Fruit fly (Drosophila melanogaster) whole organism, embryonic: ENCODE results near the gene Cdc14.
A peak's percentile ranks its signal among the peaks of the same experiment; 100 is the strongest.

Experiments used
- Ada2b ChIP-seq: fragments of 200-800 bp; sonication (Bioruptor generic); IDR thresholded peaks from 2 replicates; pipeline ENCODE4 v1.3.6; 2022; ENCODE audit warnings: missing biosample characterization, missing genetic modification characterization
- Aef1 ChIP-seq: fragments of 200-800 bp; sonication (Bioruptor generic); IDR thresholded peaks from 3 replicates; pipeline ENCODE4 v1.3.6; 2022; ENCODE audit warnings: missing biosample characterization, missing genetic modification characterization
- Awh ChIP-seq: fragments of 200-800 bp; sonication (Bioruptor generic); IDR thresholded peaks from 2 replicates; pipeline ENCODE4, ENCODE4 v1.3.6; 2022; ENCODE audit warnings: missing biosample characterization, missing genetic modification characterization
- CG11504 ChIP-seq: fragments of 200-800 bp; sonication (Bioruptor generic); optimal IDR thresholded peaks from 3 replicates; lab custom pipeline; 2019; ENCODE audit warnings: missing biosample characterization, mild to moderate bottlenecking, missing genetic modification characterization, moderate library complexity
- CG11560 ChIP-seq: fragments of 200-800 bp; sonication (Bioruptor generic); IDR thresholded peaks from 3 replicates; pipeline ENCODE4 v1.3.6; 2022; ENCODE audit warnings: missing biosample characterization, missing genetic modification characterization
- CG11695 ChIP-seq: fragments of 200-800 bp; sonication (Bioruptor generic); IDR thresholded peaks from 3 replicates; pipeline ENCODE4 v1.3.6; 2022; ENCODE audit warnings: missing biosample characterization, missing genetic modification characterization
- CG12659 ChIP-seq: fragments of 200-800 bp; sonication (Bioruptor generic); optimal IDR thresholded peaks from 3 replicates; lab custom pipeline; 2017; ENCODE audit warnings: mild to moderate bottlenecking, missing biosample characterization, missing genetic modification reagents, missing genetic modification characterization
- CG14014 ChIP-seq: fragments of 200-800 bp; sonication (Bioruptor generic); IDR thresholded peaks from 2 replicates; pipeline ENCODE4 v1.3.6; 2022; ENCODE audit warnings: missing biosample characterization, missing genetic modification characterization
- CG16815 ChIP-seq: fragments of 200-800 bp; sonication (Bioruptor generic); optimal IDR thresholded peaks from 3 replicates; lab custom pipeline; 2017; ENCODE audit warnings: missing biosample characterization, mild to moderate bottlenecking, missing genetic modification characterization
- CG17829 ChIP-seq: fragments of 200-800 bp; optimal IDR thresholded peaks from 2 replicates; lab custom pipeline; 2019; ENCODE audit warnings: missing biosample characterization, mild to moderate bottlenecking, missing genetic modification characterization, moderate library complexity
- CG2129 ChIP-seq: fragments of 200-800 bp; sonication (Bioruptor generic); IDR thresholded peaks from 2 replicates; pipeline ENCODE4 v1.3.6; 2022; ENCODE audit warnings: missing biosample characterization, missing genetic modification characterization; ENCODE audit not compliant: partially characterized antibody
- CG32767 ChIP-seq: fragments of 200-800 bp; sonication (Bioruptor generic); IDR thresholded peaks from 2 replicates; pipeline ENCODE4 v1.3.6; 2022; ENCODE audit warnings: missing biosample characterization, missing genetic modification characterization
- CG32772 ChIP-seq: fragments of 200-800 bp; sonication (Bioruptor generic); IDR thresholded peaks from 2 replicates; pipeline ENCODE4 v1.3.6; 2022; ENCODE audit warnings: missing biosample characterization, missing genetic modification characterization
- CG3847 ChIP-seq: fragments of 200-800 bp; sonication (Bioruptor generic); IDR thresholded peaks from 2 replicates; pipeline ENCODE4 v1.3.6; 2022; ENCODE audit warnings: missing biosample characterization, missing genetic modification characterization
- CG6175 ChIP-seq: fragments of 200-800 bp; sonication (Bioruptor generic); IDR thresholded peaks from 3 replicates; pipeline ENCODE4 v1.3.6; 2022; ENCODE audit warnings: missing biosample characterization, missing genetic modification characterization
- CG8478 ChIP-seq: fragments of >200 bp; optimal IDR thresholded peaks from 2 replicates; lab custom pipeline; 2018
- Eip74EF ChIP-seq, 2 experiments: fragments of 200-800 bp in 1 of 2; fragments of >200 bp in 1 of 2; sonication (Bioruptor generic) in 1 of 2; optimal IDR thresholded peaks; 2 replicates each; lab custom pipeline; 2017 to 2019; ENCODE audit warnings: missing biosample characterization in 2 of 2, missing genetic modification characterization in 2 of 2, mild to moderate bottlenecking in 1 of 2, moderate library complexity in 1 of 2
- Gug ChIP-seq: fragments of 200-800 bp; sonication (Bioruptor generic); IDR thresholded peaks from 4 replicates; pipeline ENCODE4 v1.3.6; 2022; ENCODE audit warnings: missing biosample characterization, missing genetic modification characterization
- HHEX ChIP-seq: fragments of 200-800 bp; sonication (Bioruptor generic); optimal IDR thresholded peaks from 3 replicates; lab custom pipeline; 2017; ENCODE audit warnings: missing biosample characterization, mild to moderate bottlenecking, missing genetic modification characterization, missing genetic modification reagents
- HmgZ ChIP-seq: fragments of 200-800 bp; sonication (Bioruptor generic); optimal IDR thresholded peaks from 2 replicates; lab custom pipeline; 2018; ENCODE audit warnings: missing biosample characterization, mild to moderate bottlenecking, missing genetic modification characterization
- Hmr ChIP-seq: fragments of 200-800 bp; sonication (Bioruptor generic); optimal IDR thresholded peaks from 3 replicates; lab custom pipeline; 2017; ENCODE audit warnings: mild to moderate bottlenecking, missing biosample characterization, missing genetic modification reagents, missing genetic modification characterization
- Hr39 ChIP-seq: fragments of >200 bp; optimal IDR thresholded peaks from 2 replicates; lab custom pipeline; 2017
- Mes4 ChIP-seq: fragments of 200-800 bp; sonication (Bioruptor generic); optimal IDR thresholded peaks from 2 replicates; lab custom pipeline; 2016; ENCODE audit warnings: missing biosample characterization, missing genetic modification characterization
- Nf-YB ChIP-seq: fragments of 200-800 bp; sonication (Bioruptor generic); optimal IDR thresholded peaks from 3 replicates; lab custom pipeline; 2019; ENCODE audit warnings: missing biosample characterization, mild to moderate bottlenecking, missing genetic modification characterization, moderate library complexity
- Opbp ChIP-seq: fragments of 200-800 bp; sonication (Bioruptor generic); IDR thresholded peaks from 3 replicates; pipeline ENCODE4 v1.3.6; 2022; ENCODE audit warnings: missing biosample characterization, missing genetic modification characterization; ENCODE audit not compliant: partially characterized antibody
- Side ChIP-seq: fragments of 200-800 bp; sonication (Bioruptor generic); optimal IDR thresholded peaks from 2 replicates; lab custom pipeline; 2016; ENCODE audit warnings: missing biosample characterization, missing genetic modification characterization
- Sox100B ChIP-seq: fragments of 200-800 bp; sonication (Bioruptor generic); optimal IDR thresholded peaks from 3 replicates; lab custom pipeline; 2018; ENCODE audit warnings: missing biosample characterization, mild to moderate bottlenecking, missing genetic modification characterization
- Sox102F ChIP-seq: fragments of 200-800 bp; sonication (Bioruptor generic); optimal IDR thresholded peaks from 2 replicates; lab custom pipeline; 2018; ENCODE audit warnings: missing biosample characterization, mild to moderate bottlenecking, missing genetic modification characterization, moderate library complexity
- Stat92E ChIP-seq, 3 experiments: fragments of >200 bp in 2 of 3; fragments of 200-800 bp in 1 of 3; sonication (Bioruptor generic) in 1 of 3; optimal IDR thresholded peaks; 2 replicates each; lab custom pipeline; 2017 to 2019; ENCODE audit warnings: missing biosample characterization in 3 of 3, missing genetic modification characterization in 3 of 3, mild to moderate bottlenecking in 1 of 3, moderate library complexity in 1 of 3
- Trl ChIP-seq, 3 experiments: fragments of >200 bp in 2 of 3; fragments of 200-800 bp in 1 of 3; sonication (Bioruptor generic) in 1 of 3; optimal IDR thresholded peaks; 2 replicates in 1 of 3; 3 replicates in 2 of 3; lab custom pipeline; 2016 to 2017; ENCODE audit warnings: missing biosample characterization in 1 of 3, missing genetic modification characterization in 1 of 3
- fd3F ChIP-seq: fragments of 200-800 bp; sonication (Bioruptor generic); optimal IDR thresholded peaks from 2 replicates; lab custom pipeline; 2018; ENCODE audit warnings: missing biosample characterization, mild to moderate bottlenecking, missing genetic modification characterization, moderate library complexity
- gsb ChIP-seq: fragments of 200-800 bp; sonication (Bioruptor generic); IDR thresholded peaks from 2 replicates; pipeline ENCODE4 v1.3.6; 2022; ENCODE audit warnings: missing biosample characterization, missing genetic modification characterization
- hkb ChIP-seq, 2 experiments: fragments of 200-800 bp in 1 of 2; fragments of >200 bp in 1 of 2; sonication (Bioruptor generic) in 1 of 2; IDR thresholded peaks in 1 of 2; optimal IDR thresholded peaks in 1 of 2; 2 replicates each; pipeline versions ENCODE4 v1.3.6 to Lab custom; 2017 to 2022; ENCODE audit warnings: missing biosample characterization in 1 of 2, missing genetic modification characterization in 1 of 2
- hth ChIP-seq: fragments of >200 bp; optimal IDR thresholded peaks from 2 replicates; lab custom pipeline; 2017; ENCODE audit warnings: inconsistent platforms
- kah ChIP-seq: fragments of 200-800 bp; sonication (Bioruptor generic); optimal IDR thresholded peaks from 2 replicates; lab custom pipeline; 2018; ENCODE audit warnings: missing biosample characterization, mild to moderate bottlenecking, missing genetic modification characterization
- lab ChIP-seq: fragments of 200-800 bp; sonication (Bioruptor generic); optimal IDR thresholded peaks from 3 replicates; lab custom pipeline; 2017; ENCODE audit warnings: missing biosample characterization, missing genetic modification characterization, mild to moderate bottlenecking, moderate library complexity, missing genetic modification reagents
- nerfin-2 ChIP-seq: fragments of 200-800 bp; sonication (Bioruptor generic); IDR thresholded peaks from 2 replicates; pipeline ENCODE4 v1.3.6; 2022; ENCODE audit warnings: missing biosample characterization, missing genetic modification characterization; ENCODE audit not compliant: partially characterized antibody
- nmo ChIP-seq: fragments of 200-800 bp; sonication (Bioruptor generic); optimal IDR thresholded peaks from 2 replicates; lab custom pipeline; 2018; ENCODE audit warnings: missing biosample characterization, mild to moderate bottlenecking, missing genetic modification characterization, moderate library complexity
- odd ChIP-seq: fragments of 200-800 bp; sonication (Bioruptor generic); optimal IDR thresholded peaks from 2 replicates; lab custom pipeline; 2017; ENCODE audit warnings: missing biosample characterization, mild to moderate bottlenecking, missing genetic modification characterization
- org-1 ChIP-seq: fragments of 200-800 bp; sonication (Bioruptor generic); optimal IDR thresholded peaks from 2 replicates; lab custom pipeline; 2017; ENCODE audit warnings: missing biosample characterization, missing genetic modification characterization
- p53 ChIP-seq: fragments of 200-800 bp; sonication (Bioruptor generic); optimal IDR thresholded peaks from 2 replicates; lab custom pipeline; 2016; ENCODE audit warnings: missing biosample characterization, missing genetic modification characterization
- pho ChIP-seq: fragments of 200-800 bp; sonication (Bioruptor generic); optimal IDR thresholded peaks from 2 replicates; lab custom pipeline; 2016; ENCODE audit warnings: missing biosample characterization, missing genetic modification characterization
- prd ChIP-seq, 3 experiments: fragments of >200 bp in 2 of 3; fragments of 200-800 bp in 1 of 3; sonication (Bioruptor generic) in 1 of 3; optimal IDR thresholded peaks in 2 of 3; IDR thresholded peaks in 1 of 3; 2 replicates in 2 of 3; 3 replicates in 1 of 3; pipeline versions ENCODE4 v1.3.6 to Lab custom; 2017 to 2022; ENCODE audit warnings: missing biosample characterization in 1 of 3, missing genetic modification characterization in 1 of 3
- sd ChIP-seq: fragments of 200-800 bp; sonication (Bioruptor generic); optimal IDR thresholded peaks from 3 replicates; lab custom pipeline; 2018; ENCODE audit warnings: missing biosample characterization, mild to moderate bottlenecking, missing genetic modification characterization, moderate library complexity
- tap ChIP-seq: fragments of 200-800 bp; optimal IDR thresholded peaks from 3 replicates; lab custom pipeline; 2019; ENCODE audit warnings: missing biosample characterization, mild to moderate bottlenecking, missing genetic modification characterization, moderate library complexity
- tup ChIP-seq: fragments of 200-800 bp; sonication (Bioruptor generic); optimal IDR thresholded peaks from 2 replicates; lab custom pipeline; 2016; ENCODE audit warnings: missing biosample characterization, mild to moderate bottlenecking, missing genetic modification characterization, moderate library complexity
- unc-4 ChIP-seq: fragments of 200-800 bp; sonication (Bioruptor generic); IDR thresholded peaks from 2 replicates; pipeline ENCODE4 v1.3.6; 2022; ENCODE audit warnings: missing biosample characterization, missing genetic modification characterization; ENCODE audit not compliant: partially characterized antibody
- usp ChIP-seq: fragments of >200 bp; optimal IDR thresholded peaks from 2 replicates; lab custom pipeline; 2017; ENCODE audit warnings: missing biosample characterization, missing genetic modification characterization

Cdc14 gene

DNA sequence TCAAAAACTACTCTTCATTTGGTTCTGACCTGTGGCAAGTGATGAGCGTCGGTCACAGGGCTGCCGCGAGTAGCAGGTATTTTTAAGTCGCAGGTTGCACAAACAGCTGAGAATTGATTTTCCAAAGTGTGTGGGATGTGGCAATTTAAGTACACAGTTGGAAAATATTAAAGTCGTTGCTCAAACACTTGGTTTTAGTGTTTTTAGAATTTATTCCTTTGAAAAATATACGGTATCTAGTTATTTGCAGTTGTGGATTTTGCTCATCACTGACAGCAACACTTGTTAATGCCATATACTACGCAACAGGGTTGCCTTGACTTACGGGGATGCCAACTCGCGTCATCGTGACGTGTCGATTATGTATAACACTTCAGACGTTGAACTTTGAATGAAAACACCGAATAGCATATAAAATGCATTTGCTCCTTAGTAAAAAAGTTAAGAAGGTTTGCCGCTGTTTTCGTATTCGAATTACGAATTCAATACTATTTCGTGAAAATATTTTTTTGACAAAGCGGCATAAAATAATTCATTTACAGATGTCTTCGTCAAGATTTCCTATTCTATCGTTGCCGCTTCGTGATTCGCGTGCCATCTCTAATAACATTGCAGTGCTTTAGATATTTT is 10.6 kb downstream of the Cdc14 start, which contains the start of the genes Herp and r2d2 (continued):
- TF ChIP-seq nmo (GFP tag; lab: Kevin White, UChicago) (peak; percentile 93), CG11695 (GFP tag; lab: Robert Waterston, UW) (peak; percentile 90), Hr39 (lab: Kevin White, UChicago) (no peak), Eip74EF (GFP tag; optimal IDR thresholded peaks at IDR 0.05; lab: Kevin White, UChicago) (peak in 1 of 2 experiments; percentile 69), Trl (optimal IDR thresholded peaks at IDR 0.05; lab: Kevin White, UChicago) (no peak), Trl (GFP tag; optimal IDR thresholded peaks at IDR 0.05; lab: Kevin White, UChicago) (peak; percentile 96), HHEX (peak; percentile 88), hkb (optimal IDR thresholded peaks at IDR 0.05; lab: Kevin White, UChicago) (peak; percentile 12), hkb (GFP tag; IDR thresholded peaks at IDR 0.05; lab: Robert Waterston, UW) (peak; percentile 88), Hmr (GFP tag; lab: Kevin White, UChicago) (peak; percentile 93), HmgZ (peak; percentile 96), odd (GFP tag; lab: Kevin White, UChicago) (peak; percentile 80), Sox100B (GFP tag; lab: Kevin White, UChicago) (peak; percentile 84), CG3847 (peak; percentile 92), Mes4 (peak; percentile 86), Stat92E (GFP tag; optimal IDR thresholded peaks at IDR 0.05; lab: Kevin White, UChicago) (peak in 1 of 3 experiments; percentile 66), lab (GFP tag; lab: Kevin White, UChicago) (peak; percentile 93), unc-4 (GFP tag; lab: Robert Waterston, UW) (peak; percentile 85), Ada2b (GFP tag; lab: Robert Waterston, UW) (peak; percentile 86), CG32767 (peak; percentile 86), tap (tag; lab: Kevin White, UChicago) (peak; percentile 81), Awh (peak; percentile 79; the same call in 1 of the 2 replicates), prd (optimal IDR thresholded peaks at IDR 0.05; lab: Kevin White, UChicago) (no peak), prd (GFP tag; IDR thresholded peaks at IDR 0.05; lab: Robert Waterston, UW) (peak; percentile 92), CG12659 (GFP tag; lab: Kevin White, UChicago) (peak; percentile 91), tup (GFP tag; lab: Kevin White, UChicago) (peak; percentile 59), Sox102F (no peak), CG16815 (GFP tag; lab: Kevin White, UChicago) (peak; percentile 83), CG8478 (no peak), CG14014 (GFP tag; lab: Robert Waterston, UW) (peak; percentile 91), Side (peak; percentile 94), p53 (GFP tag; lab: Kevin White, UChicago) (peak; percentile 92), CG6175 (peak; percentile 84), Aef1 (GFP tag; lab: Robert Waterston, UW) (peak; percentile 91), hth (lab: Kevin White, UChicago) (no peak), CG32772 (peak; percentile 92), nerfin-2 (GFP tag; lab: Robert Waterston, UW) (no peak), Opbp (GFP tag; lab: Robert Waterston, UW) (peak; percentile 63; the same call in 1 of the 3 replicates), org-1 (GFP tag; lab: Kevin White, UChicago) (peak; percentile 84), Gug (GFP tag; lab: Robert Waterston, UW) (peak; percentile 88), sd (tag; lab: Kevin White, UChicago) (peak; percentile 75), CG2129 (GFP tag; lab: Robert Waterston, UW) (peak; percentile 45), pho (GFP tag; lab: Kevin White, UChicago) (peak; percentile 95), fd3F (peak; percentile 84), gsb (GFP tag; lab: Robert Waterston, UW) (peak; percentile 71), CG17829 (tag; lab: Kevin White, UChicago) (peak; percentile 89), usp (GFP tag; lab: Kevin White, UChicago) (no peak), CG11504 (tag; lab: Kevin White, UChicago) (peak; percentile 90), Nf-YB (GFP tag; lab: Kevin White, UChicago) (peak; percentile 64), kah (GFP tag; lab: Kevin White, UChicago) (peak; percentile 95), CG11560 (tag; lab: Robert Waterston, UW) (peak; percentile 83)
